Worm (Caenorhabditis elegans) whole organism, L4 larva: ENCODE data around the gene F13D11.4.
A peak's percentile ranks its signal among the peaks of the same experiment; 100 is the strongest.

Source experiments
- D1046.2 ChIP-seq: fragments of 200-800 bp; sonication (Bioruptor generic); IDR thresholded peaks from 2 replicates; pipeline ENCODE4 v1.3.6; 2022; ENCODE audit warnings: missing genetic modification characterization, missing compliant biosample characterization
- F10B5.3 ChIP-seq: sonication (generic microtip); optimal IDR thresholded peaks from 2 replicates; lab custom pipeline; 2016; ENCODE audit warnings: mild to moderate bottlenecking, missing genetic modification characterization, missing compliant biosample characterization
- F37D6.2 ChIP-seq: sonication (generic microtip); optimal IDR thresholded peaks from 2 replicates; lab custom pipeline; 2016; ENCODE audit warnings: mild to moderate bottlenecking, missing genetic modification characterization, missing compliant biosample characterization
- F44E2.7 ChIP-seq: fragments of 200-800 bp; sonication (Bioruptor generic); IDR thresholded peaks from 2 replicates; pipeline ENCODE4 v2.1.2; 2022; ENCODE audit warnings: missing genetic modification characterization, missing compliant biosample characterization
- F49E8.2 ChIP-seq: sonication (generic microtip); optimal IDR thresholded peaks from 2 replicates; lab custom pipeline; 2016; ENCODE audit warnings: missing compliant biosample characterization, mild to moderate bottlenecking, missing genetic modification characterization, borderline replicate concordance
- T20F7.1 ChIP-seq: fragments of 200-800 bp; sonication (Bioruptor generic); optimal IDR thresholded peaks from 2 replicates; lab custom pipeline; 2018; ENCODE audit warnings: mild to moderate bottlenecking, missing genetic modification characterization, missing compliant biosample characterization
- T26A8.4 ChIP-seq: fragments of 200-800 bp; sonication (Bioruptor generic); IDR thresholded peaks from 2 replicates; pipeline ENCODE4 v1.3.6; 2022; ENCODE audit warnings: missing genetic modification characterization, missing compliant biosample characterization
- Y48G9A.11 ChIP-seq: fragments of 200-800 bp; sonication (Bioruptor generic); IDR thresholded peaks from 2 replicates; pipeline ENCODE4 v1.3.6; 2022; ENCODE audit warnings: missing genetic modification reagents, missing genetic modification characterization, missing compliant biosample characterization
- ZK337.2 ChIP-seq: fragments of 200-800 bp; sonication (Bioruptor generic); IDR thresholded peaks from 2 replicates; pipeline ENCODE4 v1.3.6; 2022; ENCODE audit warnings: missing genetic modification reagents, missing genetic modification characterization, missing compliant biosample characterization
- aly-2 ChIP-seq: sonication (generic microtip); optimal IDR thresholded peaks from 2 replicates; lab custom pipeline; 2018; ENCODE audit warnings: missing biosample characterization, missing genetic modification characterization
- ama-1 ChIP-seq: fragments of 150-350 bp; optimal IDR thresholded peaks from 2 replicates; lab custom pipeline; 2014; ENCODE audit warnings: inconsistent platforms, mixed read lengths
- attf-4 ChIP-seq: sonication (generic microtip); optimal IDR thresholded peaks from 3 replicates; lab custom pipeline; 2017; ENCODE audit warnings: missing biosample characterization, missing genetic modification characterization
- ceh-32 ChIP-seq: sonication (generic microtip); optimal IDR thresholded peaks from 2 replicates; lab custom pipeline; 2016; ENCODE audit warnings: mild to moderate bottlenecking, missing genetic modification characterization, missing compliant biosample characterization; ENCODE audit not compliant: poor library complexity
- ceh-44 ChIP-seq: fragments of 200-800 bp; sonication (Bioruptor generic); IDR thresholded peaks from 2 replicates; pipeline ENCODE4 v1.3.6; 2022; ENCODE audit warnings: missing genetic modification reagents, missing genetic modification characterization, missing compliant biosample characterization
- ceh-62 ChIP-seq: sonication (generic microtip); optimal IDR thresholded peaks from 2 replicates; lab custom pipeline; 2017; ENCODE audit warnings: missing biosample characterization, missing genetic modification characterization
- ces-1 ChIP-seq: fragments of 150-350 bp; sonication (generic microtip); optimal IDR thresholded peaks from 4 replicates; lab custom pipeline; 2014; ENCODE audit warnings: missing biosample characterization, missing genetic modification reagents, missing genetic modification characterization
- ctbp-1 ChIP-seq: fragments of 200-800 bp; sonication (Bioruptor generic); IDR thresholded peaks from 2 replicates; pipeline ENCODE4 v1.3.6; 2022; ENCODE audit warnings: missing genetic modification reagents, missing genetic modification characterization, missing compliant biosample characterization
- daf-19 ChIP-seq: fragments of 200-800 bp; sonication (Bioruptor generic); conservative IDR thresholded peaks from 2 replicates; pipeline ENCODE4 v1.3.6; 2022; ENCODE audit warnings: missing genetic modification characterization, missing compliant biosample characterization
- dmd-8 ChIP-seq: fragments of 200-800 bp; sonication (Bioruptor generic); IDR thresholded peaks from 2 replicates; pipeline ENCODE4 v1.3.6; 2022; ENCODE audit warnings: missing genetic modification characterization, missing compliant biosample characterization
- dmd-9 ChIP-seq: fragments of 200-800 bp; sonication (Bioruptor generic); IDR thresholded peaks from 2 replicates; pipeline ENCODE4 v1.3.6; 2022; ENCODE audit warnings: missing genetic modification reagents, missing genetic modification characterization, missing compliant biosample characterization
- dpl-1 ChIP-seq: fragments of 150-350 bp; optimal IDR thresholded peaks from 2 replicates; lab custom pipeline; 2014; ENCODE audit warnings: missing biosample characterization, missing genetic modification reagents, missing genetic modification characterization
- dve-1 ChIP-seq: sonication (generic microtip); optimal IDR thresholded peaks from 2 replicates; lab custom pipeline; 2017; ENCODE audit warnings: antibody characterized with exemption, mild to moderate bottlenecking, missing genetic modification characterization, missing compliant biosample characterization; ENCODE audit not compliant: insufficient read depth
- egl-27 ChIP-seq: sonication (generic microtip); optimal IDR thresholded peaks from 3 replicates; lab custom pipeline; 2017; ENCODE audit warnings: missing biosample characterization, missing genetic modification reagents, missing genetic modification characterization
- gei-8 ChIP-seq: fragments of 200-800 bp; sonication (Bioruptor generic); optimal IDR thresholded peaks from 2 replicates; lab custom pipeline; 2018; ENCODE audit warnings: mild to moderate bottlenecking, missing genetic modification characterization, missing compliant biosample characterization
- hif-1 ChIP-seq, 2 experiments: sonication (generic microtip); optimal IDR thresholded peaks; 2 replicates each; lab custom pipeline; 2016 to 2017; ENCODE audit warnings: missing compliant biosample characterization in 2 of 2, missing genetic modification characterization in 2 of 2, missing genetic modification reagents in 2 of 2, missing genotype in 2 of 2, mild to moderate bottlenecking in 1 of 2
- hlh-11 ChIP-seq: fragments of 200-800 bp; sonication (Bioruptor generic); optimal IDR thresholded peaks from 2 replicates; lab custom pipeline; 2018; ENCODE audit warnings: mild to moderate bottlenecking, missing genetic modification characterization, missing compliant biosample characterization
- hlh-30 ChIP-seq: sonication (generic microtip); optimal IDR thresholded peaks from 2 replicates; lab custom pipeline; 2017; ENCODE audit warnings: antibody characterized with exemption, mild to moderate bottlenecking, missing genetic modification characterization, missing compliant biosample characterization; ENCODE audit not compliant: insufficient read depth
- lin-1 ChIP-seq: fragments of 200-800 bp; sonication (Bioruptor generic); IDR thresholded peaks from 2 replicates; pipeline ENCODE4 v1.3.6; 2022; ENCODE audit warnings: missing genetic modification reagents, missing genetic modification characterization, missing compliant biosample characterization
- lin-29 ChIP-seq: fragments of 200-800 bp; sonication (Bioruptor generic); IDR thresholded peaks from 2 replicates; pipeline ENCODE4 v1.3.6; 2022; ENCODE audit warnings: missing genetic modification reagents, missing genetic modification characterization, missing compliant biosample characterization
- lin-38 ChIP-seq: fragments of 200-800 bp; sonication (Bioruptor generic); IDR thresholded peaks from 2 replicates; pipeline ENCODE4 v1.3.6; 2022; ENCODE audit warnings: missing genetic modification reagents, missing genetic modification characterization, missing compliant biosample characterization
- lin-39 ChIP-seq: fragments of 150-350 bp; optimal IDR thresholded peaks from 2 replicates; lab custom pipeline; 2014; ENCODE audit warnings: missing biosample characterization, missing genetic modification reagents, missing genetic modification characterization
- lir-3 ChIP-seq: sonication (generic microtip); optimal IDR thresholded peaks from 2 replicates; lab custom pipeline; 2016; ENCODE audit warnings: mild to moderate bottlenecking, missing genetic modification characterization, missing compliant biosample characterization
- lsy-2 ChIP-seq, 2 experiments: fragments of 150-350 bp in 1 of 2; sonication (generic microtip) in 1 of 2; optimal IDR thresholded peaks; 2 replicates each; lab custom pipeline; 2014 to 2017; ENCODE audit warnings: missing biosample characterization in 2 of 2, missing genetic modification characterization in 2 of 2
- madf-5 ChIP-seq, 2 experiments: fragments of 200-800 bp; sonication (Bioruptor generic); IDR thresholded peaks; 2 replicates each; pipeline ENCODE4 v1.3.6; 2022; ENCODE audit warnings: missing compliant biosample characterization in 2 of 2, missing genetic modification characterization in 2 of 2
- madf-9 ChIP-seq: fragments of 200-800 bp; sonication (Bioruptor generic); conservative IDR thresholded peaks from 2 replicates; pipeline ENCODE4 v1.3.6; 2022; ENCODE audit warnings: missing genetic modification reagents, missing genetic modification characterization, missing compliant biosample characterization
- mep-1 ChIP-seq: fragments of 150-350 bp; sonication (generic microtip); optimal IDR thresholded peaks from 3 replicates; lab custom pipeline; 2014; ENCODE audit warnings: missing biosample characterization, missing genetic modification characterization
- mes-2 ChIP-seq: sonication (generic microtip); optimal IDR thresholded peaks from 2 replicates; lab custom pipeline; 2016; ENCODE audit warnings: missing genotype, mild to moderate bottlenecking, missing genetic modification characterization, missing compliant biosample characterization; ENCODE audit not compliant: poor library complexity, severe bottlenecking
- nhr-237 ChIP-seq: sonication (generic microtip); optimal IDR thresholded peaks from 2 replicates; lab custom pipeline; 2017; ENCODE audit warnings: missing biosample characterization, missing genetic modification characterization
- nhr-28 ChIP-seq: fragments of 150-350 bp; optimal IDR thresholded peaks from 2 replicates; lab custom pipeline; 2014; ENCODE audit warnings: missing biosample characterization, missing genetic modification characterization
- pha-4 ChIP-seq, 2 experiments: fragments of 150-350 bp in 1 of 2; fragments of 200-800 bp in 1 of 2; sonication (Bioruptor generic) in 1 of 2; IDR thresholded peaks in 1 of 2; optimal IDR thresholded peaks in 1 of 2; 2 replicates each; pipeline versions ENCODE4 v1.3.6 to Lab custom; 2014 to 2022; ENCODE audit warnings: missing genetic modification characterization in 2 of 2, missing genetic modification reagents in 2 of 2, missing biosample characterization in 1 of 2, missing compliant biosample characterization in 1 of 2
- rbr-2 ChIP-seq: sonication (generic microtip); optimal IDR thresholded peaks from 2 replicates; lab custom pipeline; 2016; ENCODE audit warnings: missing genotype, missing genetic modification characterization, missing compliant biosample characterization
- saeg-2 ChIP-seq: fragments of 200-800 bp; sonication (Bioruptor generic); IDR thresholded peaks from 2 replicates; pipeline ENCODE4 v1.3.6; 2022; ENCODE audit warnings: missing genetic modification reagents, missing genetic modification characterization, missing compliant biosample characterization
- set-16 ChIP-seq: fragments of 200-800 bp; sonication (Bioruptor generic); IDR thresholded peaks from 2 replicates; pipeline ENCODE4 v1.3.6; 2022; ENCODE audit warnings: missing genetic modification reagents, missing genetic modification characterization, missing compliant biosample characterization
- snpc-4 ChIP-seq: fragments of 150-350 bp; optimal IDR thresholded peaks from 2 replicates; lab custom pipeline; 2014; ENCODE audit warnings: missing biosample characterization, missing genetic modification characterization
- spr-3 ChIP-seq: fragments of 200-800 bp; sonication (Bioruptor generic); optimal IDR thresholded peaks from 2 replicates; lab custom pipeline; 2018; ENCODE audit warnings: mild to moderate bottlenecking, missing genetic modification characterization, missing compliant biosample characterization
- tag-97 ChIP-seq: fragments of 200-800 bp; sonication (Bioruptor generic); IDR thresholded peaks from 2 replicates; pipeline ENCODE4 v1.3.6; 2022; ENCODE audit warnings: missing genetic modification characterization, missing compliant biosample characterization
- unc-39 ChIP-seq: sonication (generic microtip); optimal IDR thresholded peaks from 2 replicates; lab custom pipeline; 2017; ENCODE audit warnings: missing biosample characterization, missing genetic modification characterization
- vab-7 ChIP-seq: fragments of 200-800 bp; sonication (Bioruptor generic); IDR thresholded peaks from 2 replicates; pipeline ENCODE4 v1.3.6; 2022; ENCODE audit warnings: missing genetic modification reagents, missing genetic modification characterization, missing compliant biosample characterization
- zag-1 ChIP-seq: fragments of 150-350 bp; optimal IDR thresholded peaks from 2 replicates; lab custom pipeline; 2014; ENCODE audit warnings: missing biosample characterization, missing genetic modification characterization
- zip-11 ChIP-seq: fragments of 200-800 bp; sonication (Bioruptor generic); IDR thresholded peaks from 2 replicates; pipeline ENCODE4 v1.3.6; 2022; ENCODE audit warnings: missing genetic modification characterization, missing compliant biosample characterization

Gene F13D11.4

DNA sequence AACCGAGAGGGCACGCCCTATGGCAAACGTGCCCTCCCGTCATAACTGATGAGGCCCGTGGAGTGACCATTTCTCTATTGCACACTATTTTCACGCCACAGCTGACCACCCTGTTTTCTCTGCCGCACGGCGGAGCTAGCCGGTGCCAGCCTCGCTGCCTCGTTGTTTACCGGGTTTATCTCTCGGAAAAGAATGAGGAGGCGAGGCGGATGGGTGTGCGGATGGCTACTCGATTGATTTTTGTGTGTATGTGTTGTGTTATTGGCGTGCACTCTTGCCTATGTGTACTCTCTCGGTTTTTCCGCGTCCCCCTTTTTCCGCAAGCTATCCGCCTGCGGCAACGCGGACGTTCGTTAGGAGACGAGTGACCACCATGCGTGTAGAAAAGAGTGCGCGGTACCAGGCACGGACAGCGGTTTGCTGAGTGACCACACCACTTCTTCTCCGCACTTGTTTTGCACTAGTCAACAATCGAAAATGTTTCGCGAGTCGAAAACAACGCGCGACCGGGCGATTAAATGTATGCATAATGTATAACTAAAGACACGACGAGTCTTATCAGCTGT lies 22.5 kb downstream of the F13D11.4 start (continued):
- TF ChIP-seq ceh-44 (GFP tag; lab: Robert Waterston, UW), result no peak
- peak; percentile 42 for TF ChIP-seq F10B5.3
- TF ChIP-seq snpc-4 (tag; lab: Kevin White, UChicago), result no peak
- TF ChIP-seq zag-1, result no peak
- TF ChIP-seq lin-38, result no peak
- peak; percentile 83 for TF ChIP-seq set-16 (GFP tag; lab: Robert Waterston, UW)
- peak; percentile 79; the same call in 1 of the 2 replicates for TF ChIP-seq T26A8.4 (GFP tag; lab: Robert Waterston, UW)
- no peak for TF ChIP-seq daf-19 (GFP tag; lab: Robert Waterston, UW)
- peak; percentile 30 for TF ChIP-seq nhr-28 (tag; lab: Kevin White, UChicago)
- TF ChIP-seq pha-4 (GFP tag; IDR thresholded peaks at IDR 0.05; lab: Robert Waterston, UW), result peak; percentile 53; the same call in 1 of the 2 replicates
- no peak for TF ChIP-seq pha-4 (tag; optimal IDR thresholded peaks at IDR 0.05; lab: Kevin White, UChicago)
- TF ChIP-seq egl-27 (tag; lab: Kevin White, UChicago), result no peak
- TF ChIP-seq madf-5 (GFP tag; IDR thresholded peaks at IDR 0.05; lab: Robert Waterston, UW), result no peak
- TF ChIP-seq rbr-2 (tag; lab: Kevin White, UChicago), result peak; percentile 76
- TF ChIP-seq hif-1 (tag; optimal IDR thresholded peaks at IDR 0.05; lab: Kevin White, UChicago), result peak in 1 of 2 experiments; percentile 79
- no peak for TF ChIP-seq spr-3 (GFP tag; lab: Kevin White, UChicago)
- peak; percentile 100 for TF ChIP-seq hlh-11
- no peak for TF ChIP-seq gei-8 (GFP tag; lab: Kevin White, UChicago)
- no peak for TF ChIP-seq Y48G9A.11 (GFP tag; lab: Robert Waterston, UW)
- TF ChIP-seq F49E8.2 (tag; lab: Kevin White, UChicago), result no peak
- TF ChIP-seq lin-29 (GFP tag; lab: Robert Waterston, UW), result no peak
- no peak for TF ChIP-seq unc-39 (tag; lab: Kevin White, UChicago)
- no peak for TF ChIP-seq ZK337.2 (GFP tag; lab: Robert Waterston, UW)
- no peak for TF ChIP-seq nhr-237 (tag; lab: Kevin White, UChicago)
- TF ChIP-seq tag-97 (GFP tag; lab: Robert Waterston, UW), result no peak
- TF ChIP-seq vab-7 (GFP tag; lab: Robert Waterston, UW), result no peak
- TF ChIP-seq dpl-1 (GFP tag; lab: Kevin White, UChicago), result peak; percentile 46
- peak; percentile 76 for TF ChIP-seq F37D6.2 (tag; lab: Kevin White, UChicago)
- peak; percentile 82 for TF ChIP-seq dve-1
- TF ChIP-seq ctbp-1 (GFP tag; lab: Robert Waterston, UW), result peak; percentile 67; the same call in 1 of the 2 replicates
- no peak for TF ChIP-seq ceh-62 (tag; lab: Kevin White, UChicago)
- TF ChIP-seq T20F7.1 (GFP tag; lab: Kevin White, UChicago), result no peak
- no peak for TF ChIP-seq ces-1 (GFP tag; lab: Kevin White, UChicago)
- 0 out of 2 replicates have a peak, but pooled peaks have one; percentile 63 for TF ChIP-seq saeg-2 (GFP tag; lab: Robert Waterston, UW)
- TF ChIP-seq dmd-8 (GFP tag; lab: Robert Waterston, UW), result no peak
- TF ChIP-seq dmd-9 (GFP tag; lab: Robert Waterston, UW), result no peak
- TF ChIP-seq lin-39, result no peak
- peak; percentile 65 for TF ChIP-seq madf-9 (GFP tag; lab: Robert Waterston, UW)
- peak; percentile 11 to 48 for TF ChIP-seq lsy-2 (tag; optimal IDR thresholded peaks at IDR 0.05; lab: Kevin White, UChicago)
- TF ChIP-seq attf-4, result peak; percentile 19
- no peak for TF ChIP-seq lin-1 (GFP tag; lab: Robert Waterston, UW)
- TF ChIP-seq D1046.2, result no peak
- peak; percentile 14 for TF ChIP-seq mes-2 (tag; lab: Kevin White, UChicago)
- no peak for TF ChIP-seq lir-3
- TF ChIP-seq ama-1 (lab: Kevin White, UChicago), result no peak
- no peak for TF ChIP-seq zip-11 (GFP tag; lab: Robert Waterston, UW)
- TF ChIP-seq aly-2 (tag; lab: Kevin White, UChicago), result no peak
- TF ChIP-seq ceh-32, result peak; percentile 69
- peak; percentile 63 for TF ChIP-seq mep-1 (tag; lab: Kevin White, UChicago)
- TF ChIP-seq hlh-30 (tag; lab: Kevin White, UChicago), result peak; percentile 84
- TF ChIP-seq F44E2.7 (GFP tag; lab: Robert Waterston, UW), result no peak
